Worm (Caenorhabditis elegans) whole organism, mixed stage, embryonic: ENCODE results near the gene C18E9.2.

Experiments
- ceh-39 ChIP-seq: fragments of 150-350 bp; optimal IDR thresholded peaks from 2 replicates; lab custom pipeline; 2014; ENCODE audit warnings: missing biosample characterization, missing genetic modification characterization
- ceh-83 ChIP-seq: fragments of 200-800 bp; sonication (Bioruptor generic); optimal IDR thresholded peaks from 2 replicates; lab custom pipeline; 2018; ENCODE audit warnings: mild to moderate bottlenecking, missing genetic modification characterization, missing compliant biosample characterization
- elt-1 ChIP-seq: sonication (generic microtip); optimal IDR thresholded peaks from 2 replicates; lab custom pipeline; 2017; ENCODE audit warnings: missing genetic modification characterization, mild to moderate bottlenecking, missing compliant biosample characterization, antibody characterized with exemption, moderate library complexity, borderline replicate concordance; ENCODE audit not compliant: insufficient read depth
- elt-3 ChIP-seq: fragments of 150-350 bp; optimal IDR thresholded peaks from 2 replicates; lab custom pipeline; 2014; ENCODE audit warnings: missing biosample characterization, missing genetic modification characterization
- ham-2 ChIP-seq: fragments of 200-800 bp; sonication (Bioruptor generic); optimal IDR thresholded peaks from 2 replicates; lab custom pipeline; 2018; ENCODE audit warnings: mild to moderate bottlenecking, missing genetic modification characterization, missing compliant biosample characterization
- lin-13 ChIP-seq: fragments of 150-350 bp; optimal IDR thresholded peaks from 2 replicates; lab custom pipeline; 2014; ENCODE audit warnings: missing biosample characterization, missing genetic modification characterization
- lsy-2 ChIP-seq: fragments of 150-350 bp; optimal IDR thresholded peaks from 2 replicates; lab custom pipeline; 2014; ENCODE audit warnings: missing biosample characterization, missing genetic modification characterization
- mep-1 ChIP-seq: fragments of 150-350 bp; optimal IDR thresholded peaks from 2 replicates; lab custom pipeline; 2017; ENCODE audit warnings: missing biosample characterization, missing genetic modification reagents, missing genetic modification characterization, inconsistent platforms
- mls-2 ChIP-seq: sonication (generic microtip); optimal IDR thresholded peaks from 2 replicates; lab custom pipeline; 2016; ENCODE audit warnings: mild to moderate bottlenecking, missing genetic modification characterization, moderate library complexity, missing compliant biosample characterization
- nhr-12 ChIP-seq: fragments of 150-350 bp; optimal IDR thresholded peaks from 2 replicates; lab custom pipeline; 2014; ENCODE audit warnings: missing biosample characterization, missing genetic modification characterization
- nhr-237 ChIP-seq: fragments of 150-350 bp; optimal IDR thresholded peaks from 2 replicates; lab custom pipeline; 2014; ENCODE audit warnings: missing biosample characterization, missing genetic modification characterization
- unc-62 ChIP-seq: fragments of 150-350 bp; optimal IDR thresholded peaks from 2 replicates; lab custom pipeline; 2014; ENCODE audit warnings: missing biosample characterization, missing genetic modification reagents, missing genetic modification characterization

DNA sequence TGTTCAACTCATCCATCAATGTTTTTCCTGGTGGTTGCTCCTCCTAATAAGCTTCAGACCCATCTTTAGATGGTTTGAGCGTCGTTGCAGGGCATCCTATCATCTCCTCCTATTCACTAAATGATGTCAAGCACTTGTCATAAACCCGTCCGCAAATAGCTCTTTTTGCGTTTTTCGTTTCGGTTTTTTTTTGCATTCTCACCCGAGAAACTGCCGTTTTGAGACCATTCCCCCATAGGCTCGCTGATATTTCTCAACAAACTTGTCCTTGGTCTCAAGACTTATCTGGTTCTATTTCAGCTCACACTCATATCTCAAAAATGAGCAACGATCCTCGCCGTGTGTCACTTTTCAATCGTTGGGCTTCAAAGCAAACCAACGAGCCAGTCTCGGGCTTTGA, 4.4 kb upstream of the C18E9.2 start, which contains the start of gene cal-2:
- TF ChIP-seq nhr-237 (no peak), ceh-39 (tag; lab: Kevin White, UChicago) (no peak), elt-3 (tag; lab: Kevin White, UChicago) (no peak), ham-2 (GFP tag; lab: Kevin White, UChicago) (no peak), mep-1 (tag; lab: Kevin White, UChicago) (no peak), lsy-2 (no peak), nhr-12 (tag; lab: Kevin White, UChicago) (no peak), mls-2 (tag; lab: Kevin White, UChicago) (no peak), elt-1 (no peak), lin-13 (no peak), ceh-83 (GFP tag; lab: Kevin White, UChicago) (no peak), unc-62 (GFP tag; lab: Kevin White, UChicago) (no peak)
